Worm (Caenorhabditis elegans) whole organism, L3 larva: ENCODE data around the gene F56D6.18.

ENCODE experiments used
- ceh-9 ChIP-seq: sonication (generic microtip); optimal IDR thresholded peaks from 2 replicates; lab custom pipeline; 2018; ENCODE audit warnings: missing biosample characterization, missing genetic modification characterization
- daf-12 ChIP-seq: fragments of 150-350 bp; optimal IDR thresholded peaks from 2 replicates; lab custom pipeline; 2014; ENCODE audit warnings: missing biosample characterization, missing genetic modification reagents, missing genetic modification characterization
- hmg-11 ChIP-seq: sonication (generic microtip); optimal IDR thresholded peaks from 2 replicates; lab custom pipeline; 2016; ENCODE audit warnings: missing genetic modification characterization, missing compliant biosample characterization
- lin-15B ChIP-seq: fragments of 150-350 bp; optimal IDR thresholded peaks from 2 replicates; lab custom pipeline; 2014; ENCODE audit warnings: missing biosample characterization, missing genetic modification characterization
- nhr-11 ChIP-seq: fragments of 150-350 bp; optimal IDR thresholded peaks from 2 replicates; lab custom pipeline; 2014; ENCODE audit warnings: missing biosample characterization, missing genetic modification characterization
- nhr-237 ChIP-seq: fragments of 150-350 bp; optimal IDR thresholded peaks from 2 replicates; lab custom pipeline; 2014; ENCODE audit warnings: missing biosample characterization, missing genetic modification characterization
- pha-4 ChIP-seq: fragments of 150-350 bp; optimal IDR thresholded peaks from 2 replicates; lab custom pipeline; 2014; ENCODE audit warnings: missing biosample characterization, missing genetic modification reagents, missing genetic modification characterization
- ztf-11 ChIP-seq: fragments of 150-350 bp; optimal IDR thresholded peaks from 2 replicates; lab custom pipeline; 2014; ENCODE audit warnings: missing biosample characterization, missing genetic modification characterization

- no peak for TF ChIP-seq lin-15B
- no peak for TF ChIP-seq nhr-237 (tag; lab: Kevin White, UChicago)
- TF ChIP-seq ceh-9 (tag; lab: Kevin White, UChicago) = no peak
- TF ChIP-seq hmg-11 (tag; lab: Kevin White, UChicago) = no peak
- no peak for TF ChIP-seq pha-4 (tag; lab: Kevin White, UChicago)
- TF ChIP-seq daf-12 (tag; lab: Kevin White, UChicago) = no peak
- no peak for TF ChIP-seq ztf-11 (tag; lab: Kevin White, UChicago)
- no peak for TF ChIP-seq nhr-11 (tag; lab: Kevin White, UChicago)
These were observed 2.7 kb upstream of the F56D6.18 start, which contains the start of gene F56D6.19 for ce11 chrIV:3914462-3914861.
